Worm (Caenorhabditis elegans) whole organism, midembryonic: ENCODE measurements around the gene R02E12.12.
A peak's percentile ranks its signal among the peaks of the same experiment; 100 is the strongest.

Source experiments
- T22C8.4 ChIP-seq: fragments of 200-800 bp; sonication (Bioruptor generic); IDR thresholded peaks from 2 replicates; pipeline ENCODE4 v1.3.6; 2022; ENCODE audit warnings: missing genetic modification characterization, missing compliant biosample characterization
- cog-1 ChIP-seq: sonication (generic microtip); optimal IDR thresholded peaks from 2 replicates; lab custom pipeline; 2016; ENCODE audit warnings: missing genetic modification characterization, missing compliant biosample characterization
- flt-1 ChIP-seq: fragments of 200-800 bp; sonication (Bioruptor generic); IDR thresholded peaks from 2 replicates; pipeline ENCODE4 v1.3.6; 2022; ENCODE audit warnings: missing genetic modification characterization, missing compliant biosample characterization
- klf-2 ChIP-seq: fragments of 200-800 bp; sonication (Bioruptor generic); conservative IDR thresholded peaks from 2 replicates; pipeline ENCODE4 v1.3.6; 2022; ENCODE audit warnings: missing genetic modification reagents, missing genetic modification characterization, missing compliant biosample characterization
- med-1 ChIP-seq: sonication (generic microtip); optimal IDR thresholded peaks from 2 replicates; lab custom pipeline; 2017; ENCODE audit warnings: missing genetic modification characterization, mild to moderate bottlenecking, missing compliant biosample characterization, antibody characterized with exemption, missing genetic modification reagents; ENCODE audit not compliant: insufficient read depth
- ref-1 ChIP-seq: fragments of 200-800 bp; sonication (Bioruptor generic); conservative IDR thresholded peaks from 2 replicates; pipeline ENCODE4 v1.3.6; 2022; ENCODE audit warnings: missing genetic modification reagents, missing genetic modification characterization, missing compliant biosample characterization
- tab-1 ChIP-seq: fragments of 200-800 bp; sonication (Bioruptor generic); IDR thresholded peaks from 2 replicates; pipeline ENCODE4 v1.3.6; 2022; ENCODE audit warnings: missing genetic modification characterization, missing compliant biosample characterization
- ztf-23 ChIP-seq: fragments of 200-800 bp; sonication (Bioruptor generic); IDR thresholded peaks from 2 replicates; pipeline ENCODE4 v1.3.6; 2022; ENCODE audit warnings: missing genetic modification reagents, missing genetic modification characterization, missing compliant biosample characterization
- ztf-29 ChIP-seq: fragments of 200-800 bp; sonication (Bioruptor generic); IDR thresholded peaks from 2 replicates; pipeline ENCODE4 v1.3.6; 2022; ENCODE audit warnings: missing genetic modification reagents, missing genetic modification characterization, missing compliant biosample characterization

The R02E12.12 gene

ce11 chrX:3990941-3991340, 12.4 kb upstream of the R02E12.12 start:
- TF ChIP-seq ztf-29 (GFP tag; lab: Robert Waterston, UW) (no peak), ref-1 (no peak), med-1 (GFP tag; lab: Kevin White, UChicago) (no peak), ztf-23 (GFP tag; lab: Robert Waterston, UW) (no peak), T22C8.4 (GFP tag; lab: Robert Waterston, UW) (no peak), flt-1 (no peak), klf-2 (GFP tag; lab: Robert Waterston, UW) (no peak), cog-1 (tag; lab: Kevin White, UChicago) (no peak), tab-1 (GFP tag; lab: Robert Waterston, UW) (no peak)

ce11 chrX:3991652-3992051, 11.7 kb upstream of the R02E12.12 start:
- TF ChIP-seq tab-1 (GFP tag; lab: Robert Waterston, UW) = no peak
- no peak for TF ChIP-seq ztf-29 (GFP tag; lab: Robert Waterston, UW)
- no peak for TF ChIP-seq klf-2 (GFP tag; lab: Robert Waterston, UW)
- TF ChIP-seq ztf-23 (GFP tag; lab: Robert Waterston, UW) = no peak
- no peak for TF ChIP-seq ref-1
- TF ChIP-seq flt-1 = no peak
- no peak for TF ChIP-seq med-1 (GFP tag; lab: Kevin White, UChicago)
- no peak for TF ChIP-seq T22C8.4 (GFP tag; lab: Robert Waterston, UW)

ce11 chrX:3994418-3994817, 8.9 kb upstream of the R02E12.12 start:
- TF ChIP-seq klf-2 (GFP tag; lab: Robert Waterston, UW) = no peak
- peak; percentile 75 for TF ChIP-seq T22C8.4 (GFP tag; lab: Robert Waterston, UW)
- TF ChIP-seq ref-1 = peak; percentile 70
- peak; percentile 46 for TF ChIP-seq cog-1 (tag; lab: Kevin White, UChicago)
- TF ChIP-seq tab-1 (GFP tag; lab: Robert Waterston, UW) = peak; percentile 86
- peak; percentile 84 for TF ChIP-seq flt-1
- TF ChIP-seq ztf-23 (GFP tag; lab: Robert Waterston, UW) = peak; percentile 87
- no peak for TF ChIP-seq med-1 (GFP tag; lab: Kevin White, UChicago)
- peak; percentile 76; the same call in 1 of the 2 replicates for TF ChIP-seq ztf-29 (GFP tag; lab: Robert Waterston, UW)

- no peak for TF ChIP-seq T22C8.4 (GFP tag; lab: Robert Waterston, UW)
- TF ChIP-seq flt-1 = no peak
- no peak for TF ChIP-seq ztf-23 (GFP tag; lab: Robert Waterston, UW)
- no peak for TF ChIP-seq ztf-29 (GFP tag; lab: Robert Waterston, UW)
- no peak for TF ChIP-seq med-1 (GFP tag; lab: Kevin White, UChicago)
- no peak for TF ChIP-seq ref-1
- no peak for TF ChIP-seq klf-2 (GFP tag; lab: Robert Waterston, UW)
- no peak for TF ChIP-seq tab-1 (GFP tag; lab: Robert Waterston, UW)
- TF ChIP-seq cog-1 (tag; lab: Kevin White, UChicago) = no peak
These were observed 6.3 kb upstream of the R02E12.12 start, which contains the start of gene R02E12.5 for ce11 chrX:3997040-3997439. R02E12.5 (plus strand) TSS chrX:3997340.

- TF ChIP-seq ztf-29 (GFP tag; lab: Robert Waterston, UW) = no peak
- TF ChIP-seq med-1 (GFP tag; lab: Kevin White, UChicago) = no peak
- TF ChIP-seq ref-1 = no peak
- no peak for TF ChIP-seq flt-1
- no peak for TF ChIP-seq ztf-23 (GFP tag; lab: Robert Waterston, UW)
These were observed 1.7 kb downstream of the R02E12.12 start, which contains the start of gene R02E12.4 for ce11 chrX:4005014-4005413. R02E12.4 (plus strand) TSS chrX:4005314.

- TF ChIP-seq ref-1 = no peak
- TF ChIP-seq T22C8.4 (GFP tag; lab: Robert Waterston, UW) = no peak
- no peak for TF ChIP-seq klf-2 (GFP tag; lab: Robert Waterston, UW)
- no peak for TF ChIP-seq ztf-23 (GFP tag; lab: Robert Waterston, UW)
- no peak for TF ChIP-seq ztf-29 (GFP tag; lab: Robert Waterston, UW)
These were observed 3.6 kb downstream of the R02E12.12 start for ce11 chrX:4006966-4007365.

ce11 chrX:4007724-4008123, 4.4 kb downstream of the R02E12.12 start:
- TF ChIP-seq T22C8.4 (GFP tag; lab: Robert Waterston, UW) (no peak), flt-1 (no peak)

- TF ChIP-seq T22C8.4 (GFP tag; lab: Robert Waterston, UW) = no peak
These were observed 5.6 kb downstream of the R02E12.12 start for ce11 chrX:4008922-4009321.

- no peak for TF ChIP-seq klf-2 (GFP tag; lab: Robert Waterston, UW)
- no peak for TF ChIP-seq T22C8.4 (GFP tag; lab: Robert Waterston, UW)
- TF ChIP-seq cog-1 (tag; lab: Kevin White, UChicago) = no peak
- no peak for TF ChIP-seq tab-1 (GFP tag; lab: Robert Waterston, UW)
- TF ChIP-seq flt-1 = no peak
- no peak for TF ChIP-seq med-1 (GFP tag; lab: Kevin White, UChicago)
- no peak for TF ChIP-seq ztf-23 (GFP tag; lab: Robert Waterston, UW)
- TF ChIP-seq ztf-29 (GFP tag; lab: Robert Waterston, UW) = no peak
- TF ChIP-seq ref-1 = no peak
These were observed 7.1 kb downstream of the R02E12.12 start for ce11 chrX:4010383-4010782.

- no peak for TF ChIP-seq klf-2 (GFP tag; lab: Robert Waterston, UW)
These were observed 8.6 kb downstream of the R02E12.12 start, which contains the start of gene mop-25.1 for ce11 chrX:4011919-4012318. mop-25.1 (plus strand) TSS chrX:4012219.

ce11 chrX:4016113-4016512, 12.8 kb downstream of the R02E12.12 start, which contains the start of gene hrg-1:
hrg-1 (minus strand) TSS chrX:4016221.
- TF ChIP-seq klf-2 (GFP tag; lab: Robert Waterston, UW) (no peak), flt-1 (no peak), med-1 (GFP tag; lab: Kevin White, UChicago) (no peak), ref-1 (no peak)
